Worm (Caenorhabditis elegans): Measurements from ENCODE around the gene ppm-1.A.

Gene ppm-1.A

DNA sequence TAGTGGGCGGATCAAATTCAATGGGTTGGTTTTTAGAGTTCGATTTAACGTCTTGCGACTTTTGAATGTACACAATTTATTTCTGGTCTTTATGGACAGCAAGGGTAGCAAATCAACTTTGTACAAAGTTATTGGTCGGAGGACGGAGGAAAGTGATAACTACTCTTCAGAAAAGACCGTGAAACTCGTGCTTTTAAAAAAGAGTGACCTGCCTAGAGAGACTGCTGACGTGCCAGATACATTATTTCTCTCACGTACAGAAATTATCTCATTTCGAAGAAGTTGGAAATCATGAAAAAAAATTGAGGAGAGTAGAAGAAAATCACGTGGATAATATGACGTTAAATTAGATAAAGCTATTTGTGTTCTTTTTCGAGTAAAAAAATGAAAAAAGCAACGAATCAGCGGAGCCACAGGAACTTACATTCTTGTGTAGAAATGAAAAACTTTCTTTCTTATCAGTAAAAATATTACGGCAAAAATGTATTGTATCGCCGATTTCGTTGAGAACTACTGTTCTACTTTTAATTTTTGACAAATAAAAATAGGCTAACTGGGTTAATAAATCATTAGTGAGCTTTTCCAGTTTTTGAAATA, at the start of gene ppm-1.A:
Gene ppm-1.A, minus strand, starts transcription at position 294 of the 597 bp plus-strand sequence.
- TF ChIP-seq hlh-11 (tag; optimal IDR thresholded peaks at IDR 0.05) (peak; percentile 35), madf-9 (GFP tag; conservative IDR thresholded peaks at IDR 0.05) (no peak), hlh-30 (tag; optimal IDR thresholded peaks at IDR 0.05; ENCODE audit: insufficient read depth) (peak; percentile 82), attf-4 (tag; optimal IDR thresholded peaks at IDR 0.05) (no peak), zfp-2 (tag; optimal IDR thresholded peaks at IDR 0.05) (no peak), F49E8.2 (tag; optimal IDR thresholded peaks at IDR 0.05; ENCODE audit: borderline replicate concordance) (no peak), nhr-11 (tag; optimal IDR thresholded peaks at IDR 0.05) (no peak), mxl-2 (GFP tag; conservative IDR thresholded peaks at IDR 0.05) (no peak), lim-7 (GFP tag; IDR thresholded peaks at IDR 0.05) (no peak), dmd-8 (GFP tag; IDR thresholded peaks at IDR 0.05) (no peak), saeg-2 (GFP tag; IDR thresholded peaks at IDR 0.05) (no peak), nhr-6 (tag; optimal IDR thresholded peaks at IDR 0.05) (no peak), ceh-44 (GFP tag; IDR thresholded peaks at IDR 0.05) (no peak), egl-27 (tag; optimal IDR thresholded peaks at IDR 0.05) (no peak), zag-1 (tag; optimal IDR thresholded peaks at IDR 0.05) (no peak), Y105C5A.15 (GFP tag; IDR thresholded peaks at IDR 0.05) (no peak), mdl-1 (tag; optimal IDR thresholded peaks at IDR 0.05) (no peak), dve-1 (tag; optimal IDR thresholded peaks at IDR 0.05; ENCODE audit: insufficient read depth) (peak; percentile 30), dpl-1 (GFP tag; optimal IDR thresholded peaks at IDR 0.05) (no peak), duxl-1 (tag; optimal IDR thresholded peaks at IDR 0.05; ENCODE audit: poor library complexity) (no peak), mep-1 (tag; optimal IDR thresholded peaks at IDR 0.05) (no peak), daf-12 (tag; optimal IDR thresholded peaks at IDR 0.05) (no peak), zip-2 (tag; optimal IDR thresholded peaks at IDR 0.05) (no peak), ztf-11 (tag; optimal IDR thresholded peaks at IDR 0.05) (no peak), nhr-28 (tag; optimal IDR thresholded peaks at IDR 0.05) (peak; percentile 64), spr-1 (tag; optimal IDR thresholded peaks at IDR 0.05) (no peak), nhr-25 (tag; optimal IDR thresholded peaks at IDR 0.05; ENCODE audit: borderline replicate concordance, insufficient read depth) (no peak), ceh-20 (GFP tag; IDR thresholded peaks at IDR 0.05) (peak; percentile 20; the same call in 1 of the 2 replicates), hmg-1.1 (GFP tag; IDR thresholded peaks at IDR 0.05) (no peak), lin-1 (GFP tag; IDR thresholded peaks at IDR 0.05) (no peak), madf-5 (GFP tag; IDR thresholded peaks at IDR 0.05) (no peak), ceh-82 (tag; optimal IDR thresholded peaks at IDR 0.05) (no peak), tra-1 (GFP tag; IDR thresholded peaks at IDR 0.05) (no peak), ces-1 (GFP tag; optimal IDR thresholded peaks at IDR 0.05) (no peak), skn-1 (tag; optimal IDR thresholded peaks at IDR 0.05) (no peak), fos-1 (tag; optimal IDR thresholded peaks at IDR 0.05) (no peak), lin-38 (GFP tag; IDR thresholded peaks at IDR 0.05) (no peak), lin-39 (tag; optimal IDR thresholded peaks at IDR 0.05) (no peak), F37D6.2 (tag; optimal IDR thresholded peaks at IDR 0.05) (no peak), set-16 (GFP tag; IDR thresholded peaks at IDR 0.05) (no peak), snpc-1.2 (GFP tag; IDR thresholded peaks at IDR 0.05) (no peak), snpc-4 (tag; optimal IDR thresholded peaks at IDR 0.05) (no peak), T26A8.4 (GFP tag; IDR thresholded peaks at IDR 0.05) (no peak), nhr-48 (tag; optimal IDR thresholded peaks at IDR 0.05) (no peak), daf-8 (GFP tag; IDR thresholded peaks at IDR 0.05) (no peak), F26F4.8 (GFP tag; conservative IDR thresholded peaks at IDR 0.05) (no peak), lin-29 (GFP tag; IDR thresholded peaks at IDR 0.05) (no peak), daf-19 (GFP tag; conservative IDR thresholded peaks at IDR 0.05) (no peak), mxl-3 (GFP tag; optimal IDR thresholded peaks at IDR 0.05) (no peak), T20F7.1 (GFP tag; optimal IDR thresholded peaks at IDR 0.05) (no peak), nhr-77 (tag; optimal IDR thresholded peaks at IDR 0.05) (peak; percentile 54), zip-11 (GFP tag; IDR thresholded peaks at IDR 0.05) (no peak)

Measured in whole organism, L4 larva.